Worm (Caenorhabditis elegans) whole organism, L2 larva: ENCODE data around the gene scl-2.

Source experiments
- F13H6.1 ChIP-seq: sonication (generic microtip); optimal IDR thresholded peaks from 2 replicates; lab custom pipeline; 2016; ENCODE audit warnings: missing genetic modification characterization, missing compliant biosample characterization
- R02D3.7 ChIP-seq: fragments of 150-350 bp; optimal IDR thresholded peaks from 2 replicates; lab custom pipeline; 2014; ENCODE audit warnings: missing biosample characterization, missing genetic modification characterization
- Y55F3AM.14 ChIP-seq: fragments of 200-800 bp; sonication (Bioruptor generic); optimal IDR thresholded peaks from 2 replicates; lab custom pipeline; 2018; ENCODE audit warnings: mild to moderate bottlenecking, missing genetic modification characterization, missing compliant biosample characterization
- ZK546.5 ChIP-seq: sonication (generic microtip); optimal IDR thresholded peaks from 2 replicates; lab custom pipeline; 2017; ENCODE audit warnings: missing biosample characterization, missing genetic modification characterization
- alr-1 ChIP-seq: fragments of 150-350 bp; optimal IDR thresholded peaks from 2 replicates; lab custom pipeline; 2014; ENCODE audit warnings: missing biosample characterization, missing genetic modification characterization
- aly-2 ChIP-seq: fragments of 150-350 bp; optimal IDR thresholded peaks from 2 replicates; lab custom pipeline; 2014; ENCODE audit warnings: missing biosample characterization, missing genetic modification characterization
- ama-1 ChIP-seq: fragments of 150-350 bp; optimal IDR thresholded peaks from 2 replicates; lab custom pipeline; 2018; ENCODE audit warnings: inconsistent platforms
- blmp-1 ChIP-seq: sonication (generic microtip); optimal IDR thresholded peaks from 2 replicates; lab custom pipeline; 2017; ENCODE audit warnings: missing genetic modification characterization, mild to moderate bottlenecking, missing compliant biosample characterization, antibody characterized with exemption, moderate library complexity; ENCODE audit not compliant: insufficient read depth
- ceh-16 ChIP-seq: fragments of 150-350 bp; optimal IDR thresholded peaks from 2 replicates; lab custom pipeline; 2014; ENCODE audit warnings: missing biosample characterization, missing genetic modification characterization
- crh-2 ChIP-seq: sonication (generic microtip); optimal IDR thresholded peaks from 2 replicates; lab custom pipeline; 2017; ENCODE audit warnings: missing biosample characterization, missing genetic modification characterization
- dmd-4 ChIP-seq: sonication (generic microtip); optimal IDR thresholded peaks from 2 replicates; lab custom pipeline; 2017; ENCODE audit warnings: missing biosample characterization, missing genetic modification characterization
- egl-27 ChIP-seq: sonication (generic microtip); optimal IDR thresholded peaks from 3 replicates; lab custom pipeline; 2017; ENCODE audit warnings: missing biosample characterization, missing genetic modification reagents, missing genetic modification characterization
- elt-1 ChIP-seq: fragments of 150-350 bp; optimal IDR thresholded peaks from 2 replicates; lab custom pipeline; 2014; ENCODE audit warnings: missing biosample characterization, missing genetic modification characterization
- elt-3 ChIP-seq: sonication (generic microtip); optimal IDR thresholded peaks from 2 replicates; lab custom pipeline; 2017; ENCODE audit warnings: missing biosample characterization, missing genetic modification characterization
- fos-1 ChIP-seq: fragments of 150-350 bp; optimal IDR thresholded peaks from 2 replicates; lab custom pipeline; 2014; ENCODE audit warnings: missing biosample characterization, missing genetic modification characterization
- gmeb-1 ChIP-seq: fragments of 150-350 bp; optimal IDR thresholded peaks from 2 replicates; lab custom pipeline; 2014; ENCODE audit warnings: missing biosample characterization, missing genetic modification characterization
- lin-11 ChIP-seq: fragments of 150-350 bp; sonication (generic microtip); optimal IDR thresholded peaks from 2 replicates; lab custom pipeline; 2014; ENCODE audit warnings: missing biosample characterization, missing genetic modification characterization, inconsistent platforms, mixed read lengths
- lin-13 ChIP-seq: fragments of 150-350 bp; optimal IDR thresholded peaks from 2 replicates; lab custom pipeline; 2014; ENCODE audit warnings: missing biosample characterization, missing genetic modification reagents, missing genetic modification characterization
- lin-39 ChIP-seq: fragments of 150-350 bp; optimal IDR thresholded peaks from 2 replicates; lab custom pipeline; 2014; ENCODE audit warnings: missing biosample characterization, missing genetic modification reagents, missing genetic modification characterization
- lsy-2 ChIP-seq, 2 experiments: fragments of 150-350 bp in 1 of 2; sonication (generic microtip) in 1 of 2; optimal IDR thresholded peaks; 2 replicates each; lab custom pipeline; 2014 to 2017; ENCODE audit warnings: missing biosample characterization in 2 of 2, missing genetic modification characterization in 2 of 2
- mab-5 ChIP-seq: fragments of 150-350 bp; optimal IDR thresholded peaks from 2 replicates; lab custom pipeline; 2014; ENCODE audit warnings: missing biosample characterization, missing genetic modification characterization
- mbf-1 ChIP-seq: sonication (generic microtip); optimal IDR thresholded peaks from 2 replicates; lab custom pipeline; 2017; ENCODE audit warnings: missing biosample characterization, missing genetic modification characterization
- mdl-1 ChIP-seq, 2 experiments: fragments of 150-350 bp in 1 of 2; sonication (generic microtip) in 1 of 2; optimal IDR thresholded peaks; 2 replicates each; lab custom pipeline; 2017; ENCODE audit warnings: missing biosample characterization in 2 of 2, missing genetic modification characterization in 2 of 2
- nhr-10 ChIP-seq: sonication (generic microtip); optimal IDR thresholded peaks from 2 replicates; lab custom pipeline; 2017; ENCODE audit warnings: missing biosample characterization, missing genetic modification characterization
- nhr-11 ChIP-seq: fragments of 150-350 bp; optimal IDR thresholded peaks from 2 replicates; lab custom pipeline; 2014; ENCODE audit warnings: missing biosample characterization, missing genetic modification characterization
- nhr-12 ChIP-seq: fragments of 150-350 bp; optimal IDR thresholded peaks from 2 replicates; lab custom pipeline; 2014; ENCODE audit warnings: missing biosample characterization, missing genetic modification characterization
- nhr-129 ChIP-seq: fragments of 150-350 bp; optimal IDR thresholded peaks from 2 replicates; lab custom pipeline; 2014; ENCODE audit warnings: missing biosample characterization, missing genetic modification characterization
- nhr-21 ChIP-seq: fragments of 150-350 bp; optimal IDR thresholded peaks from 2 replicates; lab custom pipeline; 2014; ENCODE audit warnings: missing biosample characterization, missing genetic modification characterization
- nhr-23 ChIP-seq: fragments of 150-350 bp; optimal IDR thresholded peaks from 2 replicates; lab custom pipeline; 2014; ENCODE audit warnings: missing biosample characterization, missing genetic modification reagents, missing genetic modification characterization
- nhr-25 ChIP-seq: fragments of 150-350 bp; sonication (generic microtip); optimal IDR thresholded peaks from 3 replicates; lab custom pipeline; 2014; ENCODE audit warnings: missing biosample characterization, missing genetic modification characterization
- nhr-6 ChIP-seq: fragments of 150-350 bp; optimal IDR thresholded peaks from 2 replicates; lab custom pipeline; 2014; ENCODE audit warnings: missing biosample characterization, missing genetic modification characterization
- nhr-77 ChIP-seq: fragments of 150-350 bp; optimal IDR thresholded peaks from 2 replicates; lab custom pipeline; 2014; ENCODE audit warnings: missing biosample characterization, missing genetic modification characterization
- peb-1 ChIP-seq: fragments of 150-350 bp; optimal IDR thresholded peaks from 2 replicates; lab custom pipeline; 2014; ENCODE audit warnings: missing biosample characterization, missing genetic modification characterization
- sem-4 ChIP-seq: fragments of 150-350 bp; optimal IDR thresholded peaks from 2 replicates; lab custom pipeline; 2014; ENCODE audit warnings: missing biosample characterization, missing genetic modification reagents, missing genetic modification characterization
- skn-1 ChIP-seq: sonication (generic microtip); optimal IDR thresholded peaks from 2 replicates; lab custom pipeline; 2017; ENCODE audit warnings: missing biosample characterization, missing genetic modification characterization
- sma-3 ChIP-seq: sonication (generic microtip); optimal IDR thresholded peaks from 2 replicates; lab custom pipeline; 2016; ENCODE audit warnings: missing genetic modification reagents, missing genetic modification characterization, missing compliant biosample characterization
- sma-9 ChIP-seq, 2 experiments: fragments of 150-350 bp in 1 of 2; sonication (generic microtip) in 1 of 2; optimal IDR thresholded peaks; 2 replicates each; lab custom pipeline; 2014 to 2016; ENCODE audit warnings: missing genetic modification characterization in 2 of 2, mild to moderate bottlenecking in 1 of 2, missing biosample characterization in 1 of 2, missing compliant biosample characterization in 1 of 2, missing genetic modification reagents in 1 of 2, moderate library complexity in 1 of 2
- snpc-4 ChIP-seq: fragments of 150-350 bp; optimal IDR thresholded peaks from 2 replicates; lab custom pipeline; 2014; ENCODE audit warnings: missing biosample characterization, missing genetic modification characterization
- unc-39 ChIP-seq: fragments of 150-350 bp; optimal IDR thresholded peaks from 2 replicates; lab custom pipeline; 2014; ENCODE audit warnings: missing biosample characterization, missing genetic modification characterization
- unc-62 ChIP-seq: fragments of 150-350 bp; optimal IDR thresholded peaks from 2 replicates; lab custom pipeline; 2014; ENCODE audit warnings: missing biosample characterization, missing genetic modification reagents, missing genetic modification characterization
- zag-1 ChIP-seq: fragments of 150-350 bp; optimal IDR thresholded peaks from 2 replicates; lab custom pipeline; 2014; ENCODE audit warnings: missing biosample characterization, missing genetic modification characterization
- ztf-1 ChIP-seq: fragments of 200-800 bp; sonication (Bioruptor generic); conservative IDR thresholded peaks from 2 replicates; pipeline ENCODE4 v1.3.6; 2022; ENCODE audit warnings: missing genetic modification characterization, missing compliant biosample characterization
- ztf-4 ChIP-seq: fragments of 150-350 bp; optimal IDR thresholded peaks from 2 replicates; lab custom pipeline; 2014; ENCODE audit warnings: missing biosample characterization, missing genetic modification characterization

scl-2 gene

ce11 chrIV:13057418-13057817 is at the start of gene scl-2:
Gene scl-2, plus strand, starts transcription at chrIV:13057710.
- TF ChIP-seq lin-13 (GFP tag; lab: Kevin White, UChicago) (no peak), nhr-129 (tag; lab: Kevin White, UChicago) (peak; percentile 30), crh-2 (tag; lab: Kevin White, UChicago) (peak; percentile 54), F13H6.1 (tag; lab: Kevin White, UChicago) (peak; percentile 12), egl-27 (tag; lab: Kevin White, UChicago) (peak; percentile 11), nhr-25 (no peak), fos-1 (peak; percentile 98), gmeb-1 (tag; lab: Kevin White, UChicago) (peak; percentile 46), skn-1 (tag; lab: Kevin White, UChicago) (peak; percentile 68), sma-9 (GFP tag; optimal IDR thresholded peaks at IDR 0.05; lab: Kevin White, UChicago) (peak; percentile 80), sma-9 (tag; optimal IDR thresholded peaks at IDR 0.05; lab: Kevin White, UChicago) (no peak)
- TF ChIP-seq, all 48 proteins: peak for 8

- TF ChIP-seq sma-9 (GFP tag; optimal IDR thresholded peaks at IDR 0.05; lab: Kevin White, UChicago) (peak; percentile 57), sma-9 (tag; optimal IDR thresholded peaks at IDR 0.05; lab: Kevin White, UChicago) (no peak), ZK546.5 (tag; lab: Kevin White, UChicago) (no peak), ama-1 (lab: Kevin White, UChicago) (no peak), crh-2 (tag; lab: Kevin White, UChicago) (peak; percentile 3), fos-1 (peak; percentile 6)
Observed at ce11 chrIV:13008405-13009208, 48.9 kb upstream of the scl-2 start, which contains the start of gene mbk-2. Gene mbk-2, plus strand, starts transcription at chrIV:13009158.

- TF ChIP-seq mdl-1 (tag; optimal IDR thresholded peaks at IDR 0.05; lab: Kevin White, UChicago) (no peak), lin-39 (tag; lab: Kevin White, UChicago) (no peak), sem-4 (tag; lab: Kevin White, UChicago) (no peak), nhr-23 (tag; lab: Kevin White, UChicago) (no peak)
Observed at ce11 chrIV:13009507-13009906, 48.0 kb upstream of the scl-2 start.

ce11 chrIV:13013231-13013630 is 44.3 kb upstream of the scl-2 start:
- TF ChIP-seq zag-1 (tag; lab: Kevin White, UChicago): no peak
- TF ChIP-seq sma-9 (GFP tag; optimal IDR thresholded peaks at IDR 0.05; lab: Kevin White, UChicago): peak; percentile 42
- TF ChIP-seq sma-9 (tag; optimal IDR thresholded peaks at IDR 0.05; lab: Kevin White, UChicago): no peak
- no peak for TF ChIP-seq ama-1 (lab: Kevin White, UChicago)
- no peak for TF ChIP-seq elt-3 (tag; lab: Kevin White, UChicago)
- no peak for TF ChIP-seq mdl-1 (tag; optimal IDR thresholded peaks at IDR 0.05; lab: Kevin White, UChicago)
- peak; percentile 67 for TF ChIP-seq nhr-25
- peak; percentile 74 for TF ChIP-seq sem-4 (tag; lab: Kevin White, UChicago)
- no peak for TF ChIP-seq mbf-1
- no peak for TF ChIP-seq nhr-10
- TF ChIP-seq nhr-6 (tag; lab: Kevin White, UChicago): no peak
- TF ChIP-seq Y55F3AM.14 (GFP tag; lab: Kevin White, UChicago): no peak
- no peak for TF ChIP-seq nhr-77 (tag; lab: Kevin White, UChicago)
- peak; percentile 76 for TF ChIP-seq nhr-129 (tag; lab: Kevin White, UChicago)
- TF ChIP-seq elt-1 (tag; lab: Kevin White, UChicago): no peak
- TF ChIP-seq lsy-2 (tag; optimal IDR thresholded peaks at IDR 0.05; lab: Kevin White, UChicago): no peak
- TF ChIP-seq alr-1 (tag; lab: Kevin White, UChicago): no peak
- TF ChIP-seq nhr-12 (tag; lab: Kevin White, UChicago): no peak
- TF ChIP-seq unc-62 (GFP tag; lab: Kevin White, UChicago): no peak
- TF ChIP-seq ceh-16: peak; percentile 74
- no peak for TF ChIP-seq dmd-4 (tag; lab: Kevin White, UChicago)
- TF ChIP-seq R02D3.7 (tag; lab: Kevin White, UChicago): no peak
- no peak for TF ChIP-seq mab-5 (tag; lab: Kevin White, UChicago)
- no peak for TF ChIP-seq ztf-4
- peak; percentile 0 for TF ChIP-seq fos-1
- no peak for TF ChIP-seq snpc-4 (tag; lab: Kevin White, UChicago)
- TF ChIP-seq blmp-1 (tag; lab: Kevin White, UChicago): peak; percentile 95
- no peak for TF ChIP-seq lin-13 (GFP tag; lab: Kevin White, UChicago)
- TF ChIP-seq nhr-11 (tag; lab: Kevin White, UChicago): no peak
- TF ChIP-seq ZK546.5 (tag; lab: Kevin White, UChicago): no peak
- TF ChIP-seq peb-1 (tag; lab: Kevin White, UChicago): no peak
- TF ChIP-seq gmeb-1 (tag; lab: Kevin White, UChicago): no peak
- TF ChIP-seq F13H6.1 (tag; lab: Kevin White, UChicago): no peak
- TF ChIP-seq sma-3 (GFP tag; lab: Kevin White, UChicago): no peak
- no peak for TF ChIP-seq nhr-21 (tag; lab: Kevin White, UChicago)
- no peak for TF ChIP-seq lin-39 (tag; lab: Kevin White, UChicago)
- TF ChIP-seq ztf-1 (GFP tag; lab: Robert Waterston, UW): no peak
- TF ChIP-seq aly-2: no peak
- TF ChIP-seq unc-39 (tag; lab: Kevin White, UChicago): no peak
- no peak for TF ChIP-seq lin-11 (tag; lab: Kevin White, UChicago)
- TF ChIP-seq crh-2 (tag; lab: Kevin White, UChicago): peak; percentile 12
